Fruit fly (Drosophila melanogaster) Kc167 (cell line): ENCODE measurements around the gene Ugt37E1.

ENCODE experiments used
- Myc ChIP-seq: fragments of >200 bp; optimal IDR thresholded peaks from 2 replicates; lab custom pipeline; 2017; ENCODE audit warnings: missing external identifiers
- psq ChIP-seq: fragments of >200 bp; optimal IDR thresholded peaks from 2 replicates; lab custom pipeline; 2017; ENCODE audit warnings: missing external identifiers
- ttk ChIP-seq: sonication (Bioruptor generic); optimal IDR thresholded peaks from 2 replicates; lab custom pipeline; 2017; ENCODE audit warnings: missing external identifiers

DNA sequence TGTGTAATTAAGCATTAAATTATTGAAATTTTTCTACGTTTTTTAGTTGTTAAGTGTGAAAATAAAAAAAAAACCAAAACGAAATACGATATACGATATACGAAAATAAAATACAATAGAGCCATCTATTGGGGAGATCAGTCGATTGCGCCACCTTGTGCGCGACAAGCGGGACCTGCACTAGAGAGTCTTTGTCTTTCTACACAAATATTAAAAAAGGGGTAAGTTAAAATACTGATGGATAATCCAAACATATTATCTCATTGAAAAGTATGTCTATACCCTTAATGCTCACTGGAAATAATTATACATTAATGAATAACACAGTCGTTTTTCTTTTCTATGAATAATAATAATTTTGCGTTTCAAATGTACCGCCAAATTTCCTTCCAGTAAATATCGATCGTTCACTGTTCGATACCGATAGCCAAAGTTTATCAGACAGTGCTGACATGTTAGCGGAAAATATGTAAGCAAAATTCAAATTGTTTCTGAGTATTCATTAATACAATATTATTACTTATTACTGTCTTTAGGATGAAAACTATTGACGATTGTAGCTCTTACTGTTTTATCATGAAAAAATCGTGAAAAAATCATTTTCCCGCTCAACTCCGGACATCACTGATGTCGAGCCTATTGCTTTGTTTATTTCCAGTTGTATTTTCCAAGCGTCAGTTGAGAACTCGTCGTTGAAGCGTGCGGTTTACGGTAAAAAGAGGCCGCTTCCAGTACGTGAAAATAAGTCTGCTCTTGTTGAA, 19.8 kb downstream of the Ugt37E1 start, which contains the start of gene mdy:
- no peak for TF ChIP-seq psq
- TF ChIP-seq Myc (lab: Kevin White, UChicago), result no peak
- TF ChIP-seq ttk (lab: Kevin White, UChicago), result no peak
